Fruit fly (Drosophila melanogaster): ENCODE measurements around the gene CG12795.

Gene CG12795

dm6 chr2L:3440322-3440721 is 11.9 kb upstream of the CG12795 start (continued):
- TF ChIP-seq ken (GFP tag; IDR thresholded peaks at IDR 0.05) (no peak), Atf6 (GFP tag; IDR thresholded peaks at IDR 0.05) (peak; percentile 54; the same call in 1 of the 2 replicates), CG4404 (GFP tag; IDR thresholded peaks at IDR 0.05) (peak; percentile 33; the same call in 1 of the 2 replicates), CG2889 (GFP tag; IDR thresholded peaks at IDR 0.05) (peak; percentile 76), dm (GFP tag; optimal IDR thresholded peaks at IDR 0.05) (no peak), vnd (GFP tag; IDR thresholded peaks at IDR 0.05; ENCODE audit: partially characterized antibody) (no peak), CG11504 (tag; optimal IDR thresholded peaks at IDR 0.05) (peak; percentile 69), CG34224 (GFP tag; IDR thresholded peaks at IDR 0.05; ENCODE audit: partially characterized antibody) (no peak), fd3F (GFP tag; optimal IDR thresholded peaks at IDR 0.05) (no peak), tap (tag; optimal IDR thresholded peaks at IDR 0.05) (peak; percentile 72), sens-2 (GFP tag; IDR thresholded peaks at IDR 0.05) (peak; percentile 43; the same call in 1 of the 2 replicates), CG18262 (tag; optimal IDR thresholded peaks at IDR 0.05) (peak; percentile 65), gem (tag; optimal IDR thresholded peaks at IDR 0.05) (peak; percentile 82), zfh1 (GFP tag; IDR thresholded peaks at IDR 0.05) (peak; percentile 71), vvl (GFP tag; IDR thresholded peaks at IDR 0.05) (peak; percentile 84), nerfin-1 (tag; optimal IDR thresholded peaks at IDR 0.05) (peak; percentile 47), CG9876 (GFP tag; optimal IDR thresholded peaks at IDR 0.05) (peak; percentile 25), az2 (GFP tag; optimal IDR thresholded peaks at IDR 0.05) (peak; percentile 50), Ptx1 (GFP tag; IDR thresholded peaks at IDR 0.05) (peak; percentile 82), sens (GFP tag) (peak; percentile 88), prd (optimal IDR thresholded peaks at IDR 0.05) (no peak), prd (GFP tag; IDR thresholded peaks at IDR 0.05) (peak; percentile 82), eyg (GFP tag; optimal IDR thresholded peaks at IDR 0.05) (peak; percentile 4), CG1792 (GFP tag; optimal IDR thresholded peaks at IDR 0.05) (no peak), Gug (GFP tag; IDR thresholded peaks at IDR 0.05) (peak; percentile 49; the same call in 2 of the 4 replicates), dpn (GFP tag; optimal IDR thresholded peaks at IDR 0.05) (peak; percentile 45 to 59), CG7556 (GFP tag; optimal IDR thresholded peaks at IDR 0.05) (peak; percentile 44), ranshi (GFP tag; IDR thresholded peaks at IDR 0.05) (peak; percentile 56), fu2 (GFP tag; optimal IDR thresholded peaks at IDR 0.05) (peak; percentile 34), Dad (GFP tag; optimal IDR thresholded peaks at IDR 0.05) (no peak), CG14050 (GFP tag; IDR thresholded peaks at IDR 0.05) (peak; percentile 37; the same call in 1 of the 3 replicates), hth (optimal IDR thresholded peaks at IDR 0.05) (no peak), CG14014 (GFP tag; IDR thresholded peaks at IDR 0.05) (peak; percentile 68), Oaz (GFP tag; IDR thresholded peaks at IDR 0.05) (peak; percentile 48; the same call in 1 of the 2 replicates), CG42726 (GFP tag; IDR thresholded peaks at IDR 0.05; ENCODE audit: partially characterized antibody) (no peak), Gsc (GFP tag; IDR thresholded peaks at IDR 0.05) (peak; percentile 54; the same call in 1 of the 2 replicates), Xrp1 (GFP tag; IDR thresholded peaks at IDR 0.05) (peak; percentile 78), CG17802 (tag; optimal IDR thresholded peaks at IDR 0.05) (peak; percentile 33), CG13775 (GFP tag; optimal IDR thresholded peaks at IDR 0.05) (peak; percentile 19), Mes4 (GFP tag; optimal IDR thresholded peaks at IDR 0.05) (peak; percentile 28), CG18476 (GFP tag; optimal IDR thresholded peaks at IDR 0.05) (no peak), Sox102F (GFP tag; optimal IDR thresholded peaks at IDR 0.05) (peak; percentile 82), CG2129 (GFP tag; IDR thresholded peaks at IDR 0.05; ENCODE audit: partially characterized antibody) (no peak), pnt (GFP tag; optimal IDR thresholded peaks at IDR 0.05) (peak; percentile 29), lilli (GFP tag; optimal IDR thresholded peaks at IDR 0.05) (no peak), Scr (GFP tag; IDR thresholded peaks at IDR 0.05; ENCODE audit: partially characterized antibody) (no peak), trh (GFP tag; optimal IDR thresholded peaks at IDR 0.05) (peak; percentile 5), ftz-f1 (GFP tag; optimal IDR thresholded peaks at IDR 0.05) (no peak), tll (GFP tag; optimal IDR thresholded peaks at IDR 0.05) (no peak), CG10543 (GFP tag; optimal IDR thresholded peaks at IDR 0.05) (no peak), CG30431 (GFP tag; optimal IDR thresholded peaks at IDR 0.05) (peak; percentile 28), CG4360 (GFP tag; IDR thresholded peaks at IDR 0.05) (peak; percentile 53; the same call in 1 of the 2 replicates)
